Fruit fly (Drosophila melanogaster) whole organism, embryonic: ENCODE measurements around the gene Ak3.

ENCODE experiments used
- Abd-B ChIP-seq: fragments of 200-800 bp; sonication (Bioruptor generic); optimal IDR thresholded peaks from 2 replicates; lab custom pipeline; 2018; ENCODE audit warnings: missing biosample characterization, mild to moderate bottlenecking, missing genetic modification characterization, moderate library complexity
- CG1024 ChIP-seq: fragments of 200-800 bp; sonication (Bioruptor generic); IDR thresholded peaks from 2 replicates; pipeline ENCODE4 v1.3.6; 2022; ENCODE audit warnings: missing biosample characterization, missing genetic modification characterization
- CG10366 ChIP-seq: fragments of 200-800 bp; sonication (Bioruptor generic); IDR thresholded peaks from 2 replicates; pipeline ENCODE4 v1.3.6; 2022; ENCODE audit warnings: missing biosample characterization, missing genetic modification characterization
- CG10565 ChIP-seq: fragments of 200-800 bp; sonication (Bioruptor generic); optimal IDR thresholded peaks from 3 replicates; lab custom pipeline; 2016; ENCODE audit warnings: missing biosample characterization, mild to moderate bottlenecking, missing genetic modification characterization
- CG11398 ChIP-seq: fragments of 200-800 bp; sonication (Bioruptor generic); optimal IDR thresholded peaks from 2 replicates; lab custom pipeline; 2016; ENCODE audit warnings: missing biosample characterization, missing genetic modification characterization
- CG11456 ChIP-seq: fragments of 200-800 bp; sonication (Bioruptor generic); IDR thresholded peaks from 3 replicates; pipeline ENCODE4 v1.3.6; 2022; ENCODE audit warnings: missing biosample characterization, missing genetic modification characterization
- CG12155 ChIP-seq: fragments of 200-800 bp; sonication (Bioruptor generic); optimal IDR thresholded peaks from 3 replicates; lab custom pipeline; 2016; ENCODE audit warnings: missing biosample characterization, missing genetic modification characterization
- CG12219 ChIP-seq: fragments of 200-800 bp; sonication (Bioruptor generic); optimal IDR thresholded peaks from 3 replicates; lab custom pipeline; 2018; ENCODE audit warnings: missing biosample characterization, mild to moderate bottlenecking, missing genetic modification characterization
- CG12659 ChIP-seq: fragments of 200-800 bp; sonication (Bioruptor generic); optimal IDR thresholded peaks from 3 replicates; lab custom pipeline; 2017; ENCODE audit warnings: mild to moderate bottlenecking, missing biosample characterization, missing genetic modification reagents, missing genetic modification characterization
- CG14965 ChIP-seq: fragments of 200-800 bp; sonication (Bioruptor generic); optimal IDR thresholded peaks from 2 replicates; lab custom pipeline; 2016; ENCODE audit warnings: missing biosample characterization, missing genetic modification characterization, borderline replicate concordance
- CG1529 ChIP-seq: fragments of 200-800 bp; sonication (Bioruptor generic); optimal IDR thresholded peaks from 3 replicates; lab custom pipeline; 2018; ENCODE audit warnings: missing biosample characterization, missing genetic modification characterization
- CG15479 ChIP-seq: fragments of 200-800 bp; sonication (Bioruptor generic); optimal IDR thresholded peaks from 3 replicates; lab custom pipeline; 2019; ENCODE audit warnings: missing biosample characterization, mild to moderate bottlenecking, missing genetic modification characterization, moderate library complexity
- CG1603 ChIP-seq: fragments of 200-800 bp; sonication (Bioruptor generic); optimal IDR thresholded peaks from 2 replicates; lab custom pipeline; 2019; ENCODE audit warnings: missing biosample characterization, mild to moderate bottlenecking, missing genetic modification characterization, moderate library complexity
- CG17186 ChIP-seq: fragments of 200-800 bp; sonication (Bioruptor generic); optimal IDR thresholded peaks from 3 replicates; lab custom pipeline; 2017; ENCODE audit warnings: missing biosample characterization, missing genetic modification reagents, missing genetic modification characterization
- CG17829 ChIP-seq: fragments of 200-800 bp; optimal IDR thresholded peaks from 2 replicates; lab custom pipeline; 2019; ENCODE audit warnings: missing biosample characterization, mild to moderate bottlenecking, missing genetic modification characterization, moderate library complexity
- CG18011 ChIP-seq: fragments of 200-800 bp; sonication (Bioruptor generic); optimal IDR thresholded peaks from 2 replicates; lab custom pipeline; 2017; ENCODE audit warnings: missing biosample characterization, missing genetic modification characterization, mild to moderate bottlenecking, moderate library complexity, missing genotype
- CG32772 ChIP-seq: fragments of 200-800 bp; sonication (Bioruptor generic); IDR thresholded peaks from 2 replicates; pipeline ENCODE4 v1.3.6; 2022; ENCODE audit warnings: missing biosample characterization, missing genetic modification characterization
- CG34376 ChIP-seq: fragments of 200-800 bp; sonication (Bioruptor generic); optimal IDR thresholded peaks from 2 replicates; lab custom pipeline; 2018; ENCODE audit warnings: missing biosample characterization, mild to moderate bottlenecking, missing genetic modification characterization
- CG34422 ChIP-seq: fragments of 200-800 bp; sonication (Bioruptor generic); IDR thresholded peaks from 3 replicates; pipeline ENCODE4 v1.3.6; 2022; ENCODE audit warnings: missing biosample characterization, missing genetic modification characterization
- CG4730 ChIP-seq: fragments of 200-800 bp; sonication (Bioruptor generic); IDR thresholded peaks from 2 replicates; pipeline ENCODE4 v1.3.6; 2022; ENCODE audit warnings: missing biosample characterization, missing genetic modification characterization
- CG6654 ChIP-seq: fragments of 200-800 bp; sonication (Bioruptor generic); optimal IDR thresholded peaks from 2 replicates; lab custom pipeline; 2017; ENCODE audit warnings: missing biosample characterization, mild to moderate bottlenecking, missing genetic modification characterization
- CG9817 ChIP-seq: fragments of 200-800 bp; sonication (Bioruptor generic); optimal IDR thresholded peaks from 2 replicates; lab custom pipeline; 2018; ENCODE audit warnings: missing biosample characterization, mild to moderate bottlenecking, missing genetic modification characterization, moderate library complexity
- CTCF ChIP-seq: fragments of 200-800 bp; sonication (Bioruptor generic); optimal IDR thresholded peaks from 2 replicates; lab custom pipeline; 2017; ENCODE audit warnings: missing biosample characterization, mild to moderate bottlenecking, missing genetic modification characterization, moderate library complexity
- Deaf1 ChIP-seq: fragments of 200-800 bp; optimal IDR thresholded peaks from 3 replicates; lab custom pipeline; 2019; ENCODE audit warnings: missing biosample characterization, mild to moderate bottlenecking, missing genetic modification characterization, moderate library complexity
- Dip3 ChIP-seq: fragments of 200-800 bp; sonication (Bioruptor generic); optimal IDR thresholded peaks from 3 replicates; lab custom pipeline; 2016; ENCODE audit warnings: missing biosample characterization, missing genetic modification characterization
- Dref ChIP-seq: fragments of 200-800 bp; sonication (Bioruptor generic); IDR thresholded peaks from 2 replicates; pipeline ENCODE4 v1.3.6; 2022; ENCODE audit warnings: missing biosample characterization, missing genetic modification characterization
- HmgD ChIP-seq: fragments of 200-800 bp; sonication (Bioruptor generic); optimal IDR thresholded peaks from 3 replicates; lab custom pipeline; 2016; ENCODE audit warnings: missing biosample characterization, missing genetic modification characterization
- Poxn ChIP-seq: fragments of 200-800 bp; sonication (Bioruptor generic); IDR thresholded peaks from 2 replicates; pipeline ENCODE4 v1.3.6; 2022; ENCODE audit warnings: missing biosample characterization, missing genetic modification characterization
- Sry-β ChIP-seq: fragments of 200-800 bp; sonication (Bioruptor generic); optimal IDR thresholded peaks from 2 replicates; lab custom pipeline; 2018; ENCODE audit warnings: missing biosample characterization, mild to moderate bottlenecking, missing genetic modification characterization, moderate library complexity
- Vsx1 ChIP-seq: fragments of 200-800 bp; sonication (Bioruptor generic); optimal IDR thresholded peaks from 2 replicates; lab custom pipeline; 2017; ENCODE audit warnings: missing biosample characterization, mild to moderate bottlenecking, missing genetic modification characterization, missing genetic modification reagents
- Xbp1 ChIP-seq: fragments of 200-800 bp; sonication (Bioruptor generic); optimal IDR thresholded peaks from 3 replicates; lab custom pipeline; 2016; ENCODE audit warnings: missing biosample characterization, mild to moderate bottlenecking, missing genetic modification characterization
- ab ChIP-seq: fragments of 200-800 bp; sonication (Bioruptor generic); optimal IDR thresholded peaks from 2 replicates; lab custom pipeline; 2016; ENCODE audit warnings: missing biosample characterization, missing genetic modification characterization
- az2 ChIP-seq: fragments of 200-800 bp; sonication (Bioruptor generic); optimal IDR thresholded peaks from 3 replicates; lab custom pipeline; 2016; ENCODE audit warnings: missing biosample characterization, missing genetic modification characterization
- bab2 ChIP-seq: fragments of 200-800 bp; sonication (Bioruptor generic); optimal IDR thresholded peaks from 2 replicates; lab custom pipeline; 2016; ENCODE audit warnings: missing biosample characterization, missing genetic modification characterization
- chinmo ChIP-seq: fragments of 200-800 bp; sonication (Bioruptor generic); IDR thresholded peaks from 4 replicates; pipeline ENCODE4 v1.3.6; 2022; ENCODE audit warnings: missing biosample characterization, missing genetic modification characterization; ENCODE audit not compliant: partially characterized antibody
- dmrt99B ChIP-seq: fragments of 200-800 bp; sonication (Bioruptor generic); optimal IDR thresholded peaks from 2 replicates; lab custom pipeline; 2018; ENCODE audit warnings: missing biosample characterization, mild to moderate bottlenecking, missing genetic modification characterization, moderate library complexity
- eve ChIP-seq, 2 experiments: fragments of >200 bp; optimal IDR thresholded peaks; 2 replicates each; lab custom pipeline; 2017; ENCODE audit warnings: missing biosample characterization in 2 of 2, missing genetic modification characterization in 2 of 2
- ewg ChIP-seq: fragments of 200-800 bp; sonication (Bioruptor generic); optimal IDR thresholded peaks from 3 replicates; lab custom pipeline; 2017; ENCODE audit warnings: mild to moderate bottlenecking, missing biosample characterization, missing genetic modification reagents, missing genetic modification characterization
- gce ChIP-seq: fragments of 200-800 bp; sonication (Bioruptor generic); IDR thresholded peaks from 3 replicates; pipeline ENCODE4 v1.3.6; 2022; ENCODE audit warnings: missing biosample characterization, missing genetic modification characterization
- hb ChIP-seq: fragments of 200-800 bp; sonication (Bioruptor generic); IDR thresholded peaks from 3 replicates; pipeline ENCODE4 v1.3.6; 2022; ENCODE audit warnings: missing biosample characterization, missing genetic modification characterization; ENCODE audit not compliant: partially characterized antibody
- insv ChIP-seq, 2 experiments: fragments of 200-800 bp; sonication (Bioruptor generic); optimal IDR thresholded peaks; 3 replicates each; lab custom pipeline; 2016 to 2018; ENCODE audit warnings: missing biosample characterization in 2 of 2, missing genetic modification characterization in 2 of 2
- inv ChIP-seq: fragments of 200-800 bp; sonication (Bioruptor generic); IDR thresholded peaks from 2 replicates; pipeline ENCODE4 v1.3.6; 2022; ENCODE audit warnings: missing biosample characterization, missing genetic modification characterization; ENCODE audit not compliant: partially characterized antibody
- lab ChIP-seq: fragments of 200-800 bp; sonication (Bioruptor generic); optimal IDR thresholded peaks from 3 replicates; lab custom pipeline; 2017; ENCODE audit warnings: missing biosample characterization, missing genetic modification characterization, mild to moderate bottlenecking, moderate library complexity, missing genetic modification reagents
- lola ChIP-seq, 3 experiments: fragments of >200 bp in 2 of 3; fragments of 200-800 bp in 1 of 3; sonication (Bioruptor generic) in 1 of 3; optimal IDR thresholded peaks; 2 replicates each; lab custom pipeline; 2017 to 2019; ENCODE audit warnings: missing biosample characterization in 3 of 3, missing genetic modification characterization in 3 of 3, mild to moderate bottlenecking in 1 of 3, moderate library complexity in 1 of 3
- otp ChIP-seq: fragments of 200-800 bp; sonication (Bioruptor generic); IDR thresholded peaks from 3 replicates; pipeline ENCODE4, ENCODE4 v1.3.6; 2022; ENCODE audit warnings: missing biosample characterization, missing genetic modification characterization
- row ChIP-seq: fragments of 200-800 bp; sonication (Bioruptor generic); IDR thresholded peaks from 3 replicates; pipeline ENCODE4 v1.3.6; 2022; ENCODE audit warnings: missing biosample characterization, missing genetic modification characterization
- schlank ChIP-seq: fragments of 200-800 bp; sonication (Bioruptor generic); optimal IDR thresholded peaks from 2 replicates; lab custom pipeline; 2018; ENCODE audit warnings: missing biosample characterization, mild to moderate bottlenecking, missing genetic modification characterization
- shn ChIP-seq: fragments of 200-800 bp; sonication (Bioruptor generic); optimal IDR thresholded peaks from 3 replicates; lab custom pipeline; 2016; ENCODE audit warnings: missing biosample characterization, missing genetic modification characterization
- trh ChIP-seq: fragments of 200-800 bp; sonication (Bioruptor generic); optimal IDR thresholded peaks from 2 replicates; lab custom pipeline; 2016; ENCODE audit warnings: missing biosample characterization, missing genetic modification characterization
- unpg ChIP-seq: fragments of 200-800 bp; sonication (Bioruptor generic); optimal IDR thresholded peaks from 3 replicates; lab custom pipeline; 2018; ENCODE audit warnings: missing biosample characterization, mild to moderate bottlenecking, missing genetic modification characterization, moderate library complexity

Gene Ak3

dm6 chr3R:10849515-10849973 is 39.8 kb downstream of the Ak3 start, which contains the start of gene CG42394 (continued):
- TF ChIP-seq CG12155 (peak; percentile 86), insv (GFP tag; optimal IDR thresholded peaks at IDR 0.05; lab: Kevin White, UChicago) (peak in 1 of 2 experiments; percentile 31), CG15479 (GFP tag; lab: Kevin White, UChicago) (no peak), hb (GFP tag; lab: Robert Waterston, UW) (no peak), lola (GFP tag; optimal IDR thresholded peaks at IDR 0.05; lab: Kevin White, UChicago) (peak in 1 of 3 experiments; percentile 96), shn (peak; percentile 46), CG12219 (GFP tag; lab: Kevin White, UChicago) (peak; percentile 85), Abd-B (GFP tag; lab: Kevin White, UChicago) (peak; percentile 88), ab (GFP tag; lab: Kevin White, UChicago) (no peak), CG12659 (GFP tag; lab: Kevin White, UChicago) (peak; percentile 96), Vsx1 (peak; percentile 94), dmrt99B (tag; lab: Kevin White, UChicago) (peak; percentile 97), otp (GFP tag; lab: Robert Waterston, UW) (peak; percentile 93), Dip3 (GFP tag; lab: Kevin White, UChicago) (peak; percentile 64), gce (peak; percentile 90), CG18011 (GFP tag; lab: Kevin White, UChicago) (no peak), CTCF (GFP tag; lab: Kevin White, UChicago) (peak; percentile 67), CG1603 (tag; lab: Kevin White, UChicago) (no peak), CG6654 (GFP tag; lab: Kevin White, UChicago) (peak; percentile 89), CG10565 (GFP tag; lab: Kevin White, UChicago) (peak; percentile 82), CG14965 (GFP tag; lab: Kevin White, UChicago) (no peak), CG10366 (GFP tag; lab: Robert Waterston, UW) (peak; percentile 90), lab (GFP tag; lab: Kevin White, UChicago) (peak; percentile 98), CG1024 (GFP tag; lab: Robert Waterston, UW) (peak; percentile 90), inv (GFP tag; lab: Robert Waterston, UW) (peak; percentile 30; the same call in 1 of the 2 replicates), CG9817 (tag; lab: Kevin White, UChicago) (peak; percentile 83), chinmo (GFP tag; lab: Robert Waterston, UW) (peak; percentile 64; the same call in 2 of the 4 replicates), CG11456 (GFP tag; lab: Robert Waterston, UW) (peak; percentile 94), CG34376 (no peak), Dref (GFP tag; lab: Robert Waterston, UW) (no peak), CG34422 (peak; percentile 93), CG11398 (GFP tag; lab: Kevin White, UChicago) (peak; percentile 55), trh (GFP tag; lab: Kevin White, UChicago) (peak; percentile 90), az2 (peak; percentile 96), CG1529 (GFP tag; lab: Kevin White, UChicago) (peak; percentile 90), schlank (tag; lab: Kevin White, UChicago) (peak; percentile 70), HmgD (GFP tag; lab: Kevin White, UChicago) (no peak), Xbp1 (peak; percentile 91), Poxn (GFP tag; lab: Robert Waterston, UW) (peak; percentile 51; the same call in 1 of the 2 replicates), ewg (GFP tag; lab: Kevin White, UChicago) (peak; percentile 84), unpg (GFP tag; lab: Kevin White, UChicago) (peak; percentile 95), Deaf1 (tag; lab: Kevin White, UChicago) (peak; percentile 86), CG32772 (GFP tag; lab: Robert Waterston, UW) (peak; percentile 89), CG17186 (GFP tag; lab: Kevin White, UChicago) (peak; percentile 31), bab2 (peak; percentile 48), CG4730 (peak; percentile 85), row (GFP tag; lab: Robert Waterston, UW) (peak; percentile 94), CG17829 (tag; lab: Kevin White, UChicago) (peak; percentile 98), Sry-β (GFP tag; lab: Kevin White, UChicago) (peak; percentile 68), eve (GFP tag; optimal IDR thresholded peaks at IDR 0.05; lab: Kevin White, UChicago) (peak in 1 of 2 experiments; percentile 67)
